Fruit fly (Drosophila melanogaster) whole organism, embryonic: Measurements from ENCODE around the gene pyd.

ENCODE experiments used
- Bgb ChIP-seq: fragments of 200-800 bp; sonication (Bioruptor generic); IDR thresholded peaks from 2 replicates; pipeline ENCODE4 v1.3.6; 2022; ENCODE audit warnings: missing biosample characterization, missing genetic modification characterization; ENCODE audit not compliant: partially characterized antibody
- CG11398 ChIP-seq: fragments of 200-800 bp; sonication (Bioruptor generic); optimal IDR thresholded peaks from 2 replicates; lab custom pipeline; 2016; ENCODE audit warnings: missing biosample characterization, missing genetic modification characterization
- CG12155 ChIP-seq: fragments of 200-800 bp; sonication (Bioruptor generic); optimal IDR thresholded peaks from 3 replicates; lab custom pipeline; 2016; ENCODE audit warnings: missing biosample characterization, missing genetic modification characterization
- CG13775 ChIP-seq: fragments of 200-800 bp; sonication (Bioruptor generic); optimal IDR thresholded peaks from 3 replicates; lab custom pipeline; 2017; ENCODE audit warnings: missing biosample characterization, mild to moderate bottlenecking, missing genetic modification characterization
- CG14667 ChIP-seq: fragments of 200-800 bp; sonication (Bioruptor generic); IDR thresholded peaks from 2 replicates; pipeline ENCODE4 v1.3.6; 2022; ENCODE audit warnings: missing biosample characterization, missing genetic modification characterization
- CG15011 ChIP-seq: fragments of 200-800 bp; sonication (Bioruptor generic); optimal IDR thresholded peaks from 3 replicates; lab custom pipeline; 2018; ENCODE audit warnings: missing biosample characterization, mild to moderate bottlenecking, missing genetic modification characterization
- CG15479 ChIP-seq: fragments of 200-800 bp; sonication (Bioruptor generic); optimal IDR thresholded peaks from 3 replicates; lab custom pipeline; 2019; ENCODE audit warnings: missing biosample characterization, mild to moderate bottlenecking, missing genetic modification characterization, moderate library complexity
- CG1602 ChIP-seq: fragments of 200-800 bp; sonication (Bioruptor generic); optimal IDR thresholded peaks from 3 replicates; lab custom pipeline; 2016; ENCODE audit warnings: missing biosample characterization, missing genetic modification characterization
- CG1603 ChIP-seq: fragments of 200-800 bp; sonication (Bioruptor generic); optimal IDR thresholded peaks from 2 replicates; lab custom pipeline; 2019; ENCODE audit warnings: missing biosample characterization, mild to moderate bottlenecking, missing genetic modification characterization, moderate library complexity
- CG17361 ChIP-seq: fragments of 200-800 bp; sonication (Bioruptor generic); IDR thresholded peaks from 3 replicates; pipeline ENCODE4 v1.3.6; 2022; ENCODE audit warnings: missing biosample characterization, missing genetic modification characterization
- CG17612 ChIP-seq: fragments of 200-800 bp; sonication (Bioruptor generic); IDR thresholded peaks from 2 replicates; pipeline ENCODE4 v1.3.6; 2022; ENCODE audit warnings: missing biosample characterization, missing genetic modification characterization
- CG2116 ChIP-seq: fragments of 200-800 bp; sonication (Bioruptor generic); optimal IDR thresholded peaks from 3 replicates; lab custom pipeline; 2018; ENCODE audit warnings: missing biosample characterization, mild to moderate bottlenecking, missing genetic modification characterization
- CG32772 ChIP-seq: fragments of 200-800 bp; sonication (Bioruptor generic); IDR thresholded peaks from 2 replicates; pipeline ENCODE4 v1.3.6; 2022; ENCODE audit warnings: missing biosample characterization, missing genetic modification characterization
- CG3407 ChIP-seq: fragments of 200-800 bp; sonication (Bioruptor generic); optimal IDR thresholded peaks from 2 replicates; lab custom pipeline; 2018; ENCODE audit warnings: missing biosample characterization, mild to moderate bottlenecking, missing genetic modification characterization
- CG4282 ChIP-seq: fragments of 200-800 bp; sonication (Bioruptor generic); optimal IDR thresholded peaks from 2 replicates; lab custom pipeline; 2016; ENCODE audit warnings: missing biosample characterization, missing genetic modification characterization
- CG6254 ChIP-seq: fragments of 200-800 bp; sonication (Bioruptor generic); optimal IDR thresholded peaks from 3 replicates; lab custom pipeline; 2017; ENCODE audit warnings: mild to moderate bottlenecking, missing biosample characterization, missing genetic modification reagents, missing genetic modification characterization
- CG6689 ChIP-seq: fragments of 200-800 bp; sonication (Bioruptor generic); IDR thresholded peaks from 2 replicates; pipeline ENCODE4 v1.3.6; 2022; ENCODE audit warnings: missing biosample characterization, missing genetic modification characterization
- CG8478 ChIP-seq: fragments of >200 bp; optimal IDR thresholded peaks from 2 replicates; lab custom pipeline; 2018
- CoRest ChIP-seq: fragments of 200-800 bp; sonication (Bioruptor generic); optimal IDR thresholded peaks from 3 replicates; lab custom pipeline; 2018; ENCODE audit warnings: missing biosample characterization, mild to moderate bottlenecking, missing genetic modification characterization, moderate library complexity
- D19B ChIP-seq: fragments of 200-800 bp; sonication (Bioruptor generic); optimal IDR thresholded peaks from 2 replicates; lab custom pipeline; 2017; ENCODE audit warnings: missing biosample characterization, mild to moderate bottlenecking, missing genetic modification characterization
- Dll ChIP-seq: fragments of 200-800 bp; sonication (Bioruptor generic); IDR thresholded peaks from 4 replicates; pipeline ENCODE4 v1.3.6; 2022; ENCODE audit warnings: missing biosample characterization, missing genetic modification characterization; ENCODE audit not compliant: partially characterized antibody
- Dref ChIP-seq: fragments of 200-800 bp; sonication (Bioruptor generic); IDR thresholded peaks from 2 replicates; pipeline ENCODE4 v1.3.6; 2022; ENCODE audit warnings: missing biosample characterization, missing genetic modification characterization
- E2f2 ChIP-seq: fragments of 200-800 bp; sonication (Bioruptor generic); IDR thresholded peaks from 2 replicates; pipeline ENCODE4 v1.3.6; 2022; ENCODE audit warnings: missing biosample characterization, missing genetic modification characterization
- Ets65A ChIP-seq: fragments of 200-800 bp; sonication (Bioruptor generic); peaks from one replicate; lab custom pipeline; 2016; ENCODE audit warnings: missing biosample characterization, missing genetic modification characterization
- Gug ChIP-seq: fragments of 200-800 bp; sonication (Bioruptor generic); IDR thresholded peaks from 4 replicates; pipeline ENCODE4 v1.3.6; 2022; ENCODE audit warnings: missing biosample characterization, missing genetic modification characterization
- HHEX ChIP-seq: fragments of 200-800 bp; sonication (Bioruptor generic); optimal IDR thresholded peaks from 3 replicates; lab custom pipeline; 2017; ENCODE audit warnings: missing biosample characterization, mild to moderate bottlenecking, missing genetic modification characterization, missing genetic modification reagents
- HLH54F ChIP-seq: fragments of 200-800 bp; sonication (Bioruptor generic); optimal IDR thresholded peaks from 3 replicates; lab custom pipeline; 2016; ENCODE audit warnings: missing biosample characterization, missing genetic modification characterization
- Hmr ChIP-seq: fragments of 200-800 bp; sonication (Bioruptor generic); optimal IDR thresholded peaks from 3 replicates; lab custom pipeline; 2017; ENCODE audit warnings: mild to moderate bottlenecking, missing biosample characterization, missing genetic modification reagents, missing genetic modification characterization
- Pdp1 ChIP-seq, 2 experiments: fragments of 200-800 bp; sonication (Bioruptor generic); optimal IDR thresholded peaks; 3 replicates each; lab custom pipeline; 2016; ENCODE audit warnings: missing biosample characterization in 2 of 2, missing genetic modification characterization in 2 of 2, mild to moderate bottlenecking in 1 of 2, moderate library complexity in 1 of 2
- Vsx1 ChIP-seq: fragments of 200-800 bp; sonication (Bioruptor generic); optimal IDR thresholded peaks from 2 replicates; lab custom pipeline; 2017; ENCODE audit warnings: missing biosample characterization, mild to moderate bottlenecking, missing genetic modification characterization, missing genetic modification reagents
- al ChIP-seq: fragments of 200-800 bp; sonication (Bioruptor generic); IDR thresholded peaks from 2 replicates; pipeline ENCODE4 v1.3.6; 2022; ENCODE audit warnings: missing biosample characterization, missing genetic modification characterization
- amos ChIP-seq: fragments of 200-800 bp; sonication (Bioruptor generic); IDR thresholded peaks from 2 replicates; pipeline ENCODE4 v1.3.6; 2022; ENCODE audit warnings: missing biosample characterization, missing genetic modification characterization; ENCODE audit not compliant: partially characterized antibody
- cad ChIP-seq: fragments of >200 bp; optimal IDR thresholded peaks from 2 replicates; lab custom pipeline; 2017; ENCODE audit warnings: missing biosample characterization, missing genetic modification characterization
- dmrt11E ChIP-seq: fragments of 200-800 bp; sonication (Bioruptor generic); optimal IDR thresholded peaks from 3 replicates; lab custom pipeline; 2018; ENCODE audit warnings: missing biosample characterization, mild to moderate bottlenecking, missing genetic modification characterization, moderate library complexity
- fu2 ChIP-seq: fragments of 200-800 bp; sonication (Bioruptor generic); optimal IDR thresholded peaks from 2 replicates; lab custom pipeline; 2016; ENCODE audit warnings: missing biosample characterization, missing genetic modification characterization
- grn ChIP-seq: fragments of 200-800 bp; sonication (Bioruptor generic); optimal IDR thresholded peaks from 3 replicates; lab custom pipeline; 2017; ENCODE audit warnings: missing biosample characterization, missing genetic modification characterization
- ham ChIP-seq: fragments of 200-800 bp; sonication (Bioruptor generic); IDR thresholded peaks from 2 replicates; pipeline ENCODE4 v1.3.6; 2022; ENCODE audit warnings: missing biosample characterization, missing genetic modification characterization
- her ChIP-seq: fragments of 200-800 bp; sonication (Bioruptor generic); optimal IDR thresholded peaks from 2 replicates; lab custom pipeline; 2016; ENCODE audit warnings: missing biosample characterization, missing genetic modification characterization
- jing ChIP-seq: fragments of 200-800 bp; sonication (Bioruptor generic); optimal IDR thresholded peaks from 2 replicates; lab custom pipeline; 2018; ENCODE audit warnings: missing biosample characterization, mild to moderate bottlenecking, missing genetic modification characterization
- jumu ChIP-seq: fragments of 200-800 bp; sonication (Bioruptor generic); optimal IDR thresholded peaks from 3 replicates; lab custom pipeline; 2016; ENCODE audit warnings: missing biosample characterization, missing genetic modification characterization
- mld ChIP-seq: fragments of 200-800 bp; sonication (Bioruptor generic); IDR thresholded peaks from 3 replicates; pipeline ENCODE4 v1.3.6; 2022; ENCODE audit warnings: missing biosample characterization, missing genetic modification characterization; ENCODE audit not compliant: partially characterized antibody
- onecut ChIP-seq: fragments of 200-800 bp; sonication (Bioruptor generic); IDR thresholded peaks from 2 replicates; pipeline ENCODE4 v1.3.6; 2022; ENCODE audit warnings: missing biosample characterization, missing genetic modification characterization
- pb ChIP-seq: fragments of 200-800 bp; sonication (Bioruptor generic); optimal IDR thresholded peaks from 3 replicates; lab custom pipeline; 2016; ENCODE audit warnings: missing biosample characterization, missing genetic modification characterization
- pros ChIP-seq: fragments of 200-800 bp; sonication (Bioruptor generic); optimal IDR thresholded peaks from 3 replicates; lab custom pipeline; 2019; ENCODE audit warnings: missing biosample characterization, mild to moderate bottlenecking, missing genetic modification characterization, moderate library complexity
- salm ChIP-seq: fragments of 200-800 bp; sonication (Bioruptor generic); optimal IDR thresholded peaks from 2 replicates; lab custom pipeline; 2018; ENCODE audit warnings: missing biosample characterization, mild to moderate bottlenecking, missing genetic modification characterization
- ssp ChIP-seq: fragments of 200-800 bp; sonication (Bioruptor generic); IDR thresholded peaks from 2 replicates; pipeline ENCODE4 v1.3.6; 2022; ENCODE audit warnings: missing biosample characterization, missing genetic modification characterization
- tin ChIP-seq: fragments of 200-800 bp; sonication (Bioruptor generic); optimal IDR thresholded peaks from 3 replicates; lab custom pipeline; 2016; ENCODE audit warnings: missing biosample characterization, missing genetic modification characterization
- trh ChIP-seq: fragments of 200-800 bp; sonication (Bioruptor generic); optimal IDR thresholded peaks from 2 replicates; lab custom pipeline; 2016; ENCODE audit warnings: missing biosample characterization, missing genetic modification characterization
- wdn ChIP-seq: fragments of 200-800 bp; sonication (Bioruptor generic); IDR thresholded peaks from 2 replicates; pipeline ENCODE4 v1.3.6; 2022; ENCODE audit warnings: missing biosample characterization, missing genetic modification characterization
- wek ChIP-seq: fragments of 200-800 bp; sonication (Bioruptor generic); optimal IDR thresholded peaks from 3 replicates; lab custom pipeline; 2018; ENCODE audit warnings: missing biosample characterization, mild to moderate bottlenecking, missing genetic modification characterization, moderate library complexity
- zfh1 ChIP-seq: fragments of 200-800 bp; sonication (Bioruptor generic); IDR thresholded peaks from 3 replicates; pipeline ENCODE4 v1.3.6; 2022; ENCODE audit warnings: missing biosample characterization, missing genetic modification characterization

The pyd gene

dm6 chr3R:8892993-8893670 is 38.6 kb downstream of the pyd start (continued):
- TF ChIP-seq tin (GFP tag; lab: Kevin White, UChicago) (no peak), her (no peak), Gug (no peak), cad (GFP tag; lab: Kevin White, UChicago) (no peak), HHEX (GFP tag; lab: Kevin White, UChicago) (no peak), CG13775 (no peak), CG32772 (GFP tag; lab: Robert Waterston, UW) (peak; percentile 22; the same call in 1 of the 2 replicates), CG14667 (no peak), CG1602 (GFP tag; lab: Kevin White, UChicago) (no peak), fu2 (no peak), CG4282 (GFP tag; lab: Kevin White, UChicago) (no peak), Ets65A (no peak), wdn (GFP tag; lab: Robert Waterston, UW) (no peak), CG6689 (GFP tag; lab: Robert Waterston, UW) (no peak), CG8478 (no peak), CG12155 (peak; percentile 17), Dll (GFP tag; lab: Robert Waterston, UW) (no peak), zfh1 (GFP tag; lab: Robert Waterston, UW) (peak; percentile 48; the same call in 2 of the 3 replicates), CoRest (tag; lab: Kevin White, UChicago) (peak; percentile 12), E2f2 (GFP tag; lab: Robert Waterston, UW) (no peak), Dref (GFP tag; lab: Robert Waterston, UW) (no peak), HLH54F (GFP tag; lab: Kevin White, UChicago) (no peak), CG15479 (GFP tag; lab: Kevin White, UChicago) (no peak), Pdp1 (GFP tag; optimal IDR thresholded peaks at IDR 0.05; lab: Kevin White, UChicago) (peak in 1 of 2 experiments; percentile 8), grn (GFP tag; lab: Kevin White, UChicago) (no peak), CG17612 (no peak), amos (GFP tag; lab: Robert Waterston, UW) (no peak), ham (GFP tag; lab: Robert Waterston, UW) (no peak), salm (tag; lab: Kevin White, UChicago) (no peak), onecut (no peak), Hmr (no peak), CG1603 (tag; lab: Kevin White, UChicago) (peak; percentile 18), jing (GFP tag; lab: Kevin White, UChicago) (no peak), ssp (GFP tag; lab: Robert Waterston, UW) (no peak), CG3407 (GFP tag; lab: Kevin White, UChicago) (no peak), Vsx1 (GFP tag; lab: Kevin White, UChicago) (no peak), dmrt11E (tag; lab: Kevin White, UChicago) (no peak), al (GFP tag; lab: Robert Waterston, UW) (no peak), trh (no peak), wek (GFP tag; lab: Kevin White, UChicago) (no peak), pros (no peak), CG17361 (GFP tag; lab: Robert Waterston, UW) (no peak), CG15011 (no peak), Bgb (GFP tag; lab: Robert Waterston, UW) (no peak), mld (GFP tag; lab: Robert Waterston, UW) (no peak), CG6254 (GFP tag; lab: Kevin White, UChicago) (no peak), pb (no peak), jumu (no peak), D19B (peak; percentile 80), CG11398 (no peak), CG2116 (GFP tag; lab: Kevin White, UChicago) (no peak)
